Fruit fly (Drosophila melanogaster): ENCODE measurements around the gene CG42717.

- TF ChIP-seq NC2β (GFP tag; optimal IDR thresholded peaks at IDR 0.05): no peak
- TF ChIP-seq CG4282 (GFP tag; optimal IDR thresholded peaks at IDR 0.05): no peak
- no peak for TF ChIP-seq CG9876 (GFP tag; optimal IDR thresholded peaks at IDR 0.05)
- TF ChIP-seq gt (GFP tag; IDR thresholded peaks at IDR 0.05): no peak
- no peak for TF ChIP-seq ash1 (GFP tag; optimal IDR thresholded peaks at IDR 0.05)
- TF ChIP-seq Hr39 (optimal IDR thresholded peaks at IDR 0.05): no peak
- TF ChIP-seq pan (optimal IDR thresholded peaks at IDR 0.05): no peak
- TF ChIP-seq pan (GFP tag; optimal IDR thresholded peaks at IDR 0.05 in 1 of 2, IDR thresholded peaks at IDR 0.05 in 1 of 2): peak in 1 of 2 experiments; percentile 56
- TF ChIP-seq CG7271 (tag; optimal IDR thresholded peaks at IDR 0.05): no peak
- no peak for TF ChIP-seq nerfin-2 (GFP tag; IDR thresholded peaks at IDR 0.05; ENCODE audit: partially characterized antibody)
- no peak for TF ChIP-seq fd96Cb (tag; optimal IDR thresholded peaks at IDR 0.05)
- TF ChIP-seq CG17802 (tag; optimal IDR thresholded peaks at IDR 0.05): no peak
Measured at dm6 chr3L:16048086-16048485, 15.1 kb upstream of the CG42717 start.

All from whole organism, embryonic.